Fruit fly (Drosophila melanogaster): Measurements from ENCODE around the gene sdt.

Gene sdt

DNA sequence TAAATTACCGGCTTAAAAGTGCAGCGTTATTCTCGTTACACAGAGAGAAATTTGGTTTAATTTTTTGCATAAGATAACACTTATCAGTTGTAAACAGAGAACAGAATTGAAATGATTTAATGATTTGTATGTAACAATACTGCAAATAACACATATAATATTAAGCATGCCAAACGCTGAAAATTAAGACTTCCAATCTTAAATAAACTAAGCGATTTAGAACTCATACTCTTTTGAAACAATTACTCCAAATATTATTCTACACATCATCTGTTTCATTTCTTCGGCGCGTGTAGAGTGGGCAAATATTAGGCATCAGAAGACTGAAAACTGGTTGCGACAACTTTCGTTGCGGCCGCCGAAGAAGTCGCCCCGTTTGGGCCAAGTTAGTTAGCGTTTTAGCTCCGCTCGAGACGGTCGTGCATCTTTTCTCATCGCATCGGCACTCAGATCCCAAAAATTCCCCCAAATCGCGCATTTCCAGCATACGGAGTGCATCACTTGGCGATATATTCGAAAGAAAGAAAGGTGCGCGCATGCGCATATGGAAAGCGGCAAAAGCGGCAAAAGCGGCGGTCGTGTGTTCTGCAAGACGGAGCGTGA is 74.0 kb downstream of the sdt start, which contains the start of gene CG1632 (continued):
- peak; percentile 80 for TF ChIP-seq CG6792 (GFP tag; optimal IDR thresholded peaks at IDR 0.05)
- TF ChIP-seq Smox (GFP tag; optimal IDR thresholded peaks at IDR 0.05): peak; percentile 87
- peak; percentile 72 for TF ChIP-seq CG34406 (GFP tag; optimal IDR thresholded peaks at IDR 0.05)
- peak; percentile 79 for TF ChIP-seq Ets96B (tag; optimal IDR thresholded peaks at IDR 0.05)
- peak; percentile 77 for TF ChIP-seq cyc (GFP tag; optimal IDR thresholded peaks at IDR 0.05)
- peak; percentile 25 for TF ChIP-seq CG11902 (GFP tag; optimal IDR thresholded peaks at IDR 0.05)
- TF ChIP-seq CG3919 (GFP tag; optimal IDR thresholded peaks at IDR 0.05): peak; percentile 83
- TF ChIP-seq CG6276 (GFP tag; optimal IDR thresholded peaks at IDR 0.05): peak; percentile 91
- peak; percentile 86 for TF ChIP-seq Sox14 (GFP tag; optimal IDR thresholded peaks at IDR 0.05)
- peak; percentile 84 for TF ChIP-seq OdsH (GFP tag; optimal IDR thresholded peaks at IDR 0.05)
- TF ChIP-seq CG3032 (tag; optimal IDR thresholded peaks at IDR 0.05): peak; percentile 83
- TF ChIP-seq CG9139 (GFP tag; optimal IDR thresholded peaks at IDR 0.05): peak; percentile 51
- TF ChIP-seq Hr38 (GFP tag; optimal IDR thresholded peaks at IDR 0.05): no peak
- TF ChIP-seq Sox102F (GFP tag; optimal IDR thresholded peaks at IDR 0.05): peak; percentile 88
- peak; percentile 83 for TF ChIP-seq Eip75B (GFP tag; optimal IDR thresholded peaks at IDR 0.05)
- TF ChIP-seq esn (GFP tag; optimal IDR thresholded peaks at IDR 0.05): peak; percentile 91
- peak; percentile 88 for TF ChIP-seq topi (GFP tag; optimal IDR thresholded peaks at IDR 0.05)
- TF ChIP-seq salr (GFP tag; optimal IDR thresholded peaks at IDR 0.05): peak; percentile 48 to 87
- peak; percentile 32 for TF ChIP-seq fd85E (GFP tag; optimal IDR thresholded peaks at IDR 0.05)
- peak; percentile 70 for TF ChIP-seq CG7368 (GFP tag; optimal IDR thresholded peaks at IDR 0.05)
- TF ChIP-seq svp (GFP tag): peak; percentile 94
- peak; percentile 62 to 76 for TF ChIP-seq ss (GFP tag; optimal IDR thresholded peaks at IDR 0.05)
- peak; percentile 90 for TF ChIP-seq Met (GFP tag; optimal IDR thresholded peaks at IDR 0.05)
- TF ChIP-seq net (GFP tag; optimal IDR thresholded peaks at IDR 0.05): peak; percentile 83
- peak; percentile 88 for TF ChIP-seq CG15336 (GFP tag; IDR thresholded peaks at IDR 0.05)
- TF ChIP-seq CG8119 (GFP tag; IDR thresholded peaks at IDR 0.05): peak; percentile 88
- 0 out of 2 replicates have a peak, but pooled peaks have one; percentile 36 for TF ChIP-seq CG11294 (GFP tag; IDR thresholded peaks at IDR 0.05)
- peak; percentile 83 for TF ChIP-seq dac (GFP tag; optimal IDR thresholded peaks at IDR 0.05)
- peak; percentile 91 for TF ChIP-seq CG32006 (GFP tag; optimal IDR thresholded peaks at IDR 0.05)
- TF ChIP-seq fkh (GFP tag; optimal IDR thresholded peaks at IDR 0.05): no peak
- TF ChIP-seq CG1621 (tag; optimal IDR thresholded peaks at IDR 0.05): peak; percentile 73
- peak; percentile 81 for TF ChIP-seq eg (GFP tag; IDR thresholded peaks at IDR 0.05)
- peak; percentile 61 for TF ChIP-seq Gug (GFP tag; IDR thresholded peaks at IDR 0.05)

DNA sequence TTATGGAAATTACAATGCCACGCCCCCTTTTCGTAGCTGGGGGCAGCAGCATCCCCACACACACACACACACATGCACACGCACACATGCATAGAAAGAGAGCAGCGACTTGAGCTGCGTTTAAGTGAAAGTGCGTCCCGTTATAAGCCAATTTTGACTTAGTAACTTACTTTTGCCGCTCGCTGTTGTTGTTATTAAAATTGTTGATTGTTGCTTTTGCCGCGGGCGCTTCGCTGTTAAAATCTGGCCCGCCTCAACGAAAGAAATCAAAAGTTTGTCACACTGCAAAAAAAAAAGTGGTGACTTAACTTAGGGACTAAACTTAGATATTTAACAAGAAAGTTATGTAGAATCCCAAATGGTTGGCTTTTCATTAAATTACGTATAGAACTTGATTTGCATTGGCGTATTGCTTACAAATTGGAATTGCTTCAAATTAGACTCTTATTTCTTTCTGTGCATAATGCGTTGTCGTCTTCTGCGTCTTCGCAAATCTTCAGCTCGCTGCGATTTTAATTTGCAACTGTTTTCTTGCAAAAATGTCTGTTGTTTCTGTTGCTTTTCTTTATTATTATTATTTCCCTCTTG is 76.5 kb downstream of the sdt start:
- TF ChIP-seq spab (GFP tag; optimal IDR thresholded peaks at IDR 0.05): no peak
- TF ChIP-seq CG8119 (GFP tag; IDR thresholded peaks at IDR 0.05): peak; percentile 79
- TF ChIP-seq CG31627 (GFP tag; optimal IDR thresholded peaks at IDR 0.05): peak; percentile 49
- no peak for TF ChIP-seq CG6854 (GFP tag; optimal IDR thresholded peaks at IDR 0.05)
- peak; percentile 84 for TF ChIP-seq eg (GFP tag; IDR thresholded peaks at IDR 0.05)
- peak; percentile 70 for TF ChIP-seq Hr4 (GFP tag; optimal IDR thresholded peaks at IDR 0.05)
- no peak for TF ChIP-seq fkh (GFP tag; optimal IDR thresholded peaks at IDR 0.05)
- TF ChIP-seq esn (GFP tag; optimal IDR thresholded peaks at IDR 0.05): peak; percentile 64
- peak; percentile 71 for TF ChIP-seq CG34406 (GFP tag; optimal IDR thresholded peaks at IDR 0.05)
- peak; percentile 36 for TF ChIP-seq Smox (GFP tag; optimal IDR thresholded peaks at IDR 0.05)
- TF ChIP-seq svp (GFP tag): peak; percentile 77
- no peak for TF ChIP-seq CG16779 (tag; optimal IDR thresholded peaks at IDR 0.05)
- TF ChIP-seq CG32006 (GFP tag; optimal IDR thresholded peaks at IDR 0.05): peak; percentile 65
- TF ChIP-seq CG6792 (GFP tag; optimal IDR thresholded peaks at IDR 0.05): peak; percentile 68
- no peak for TF ChIP-seq fd59A (GFP tag; optimal IDR thresholded peaks at IDR 0.05)
- TF ChIP-seq Ets96B (tag; optimal IDR thresholded peaks at IDR 0.05): no peak
- peak; percentile 27 for TF ChIP-seq cyc (GFP tag; optimal IDR thresholded peaks at IDR 0.05)
- peak; percentile 47 for TF ChIP-seq OdsH (GFP tag; optimal IDR thresholded peaks at IDR 0.05)
- TF ChIP-seq CG8319 (GFP tag; optimal IDR thresholded peaks at IDR 0.05): peak; percentile 3
- peak; percentile 7 for TF ChIP-seq CG11902 (GFP tag; optimal IDR thresholded peaks at IDR 0.05)
- no peak for TF ChIP-seq Hr38 (GFP tag; optimal IDR thresholded peaks at IDR 0.05)
- peak; percentile 69 for TF ChIP-seq Blimp-1 (GFP tag; optimal IDR thresholded peaks at IDR 0.05)
- TF ChIP-seq CG11762 (GFP tag; optimal IDR thresholded peaks at IDR 0.05; ENCODE audit: insufficient read depth): peak; percentile 14
- TF ChIP-seq Ets21C (GFP tag; optimal IDR thresholded peaks at IDR 0.05): no peak
- no peak for TF ChIP-seq Eip93F (GFP tag; optimal IDR thresholded peaks at IDR 0.05)
- peak; percentile 68 for TF ChIP-seq pdm3 (GFP tag; optimal IDR thresholded peaks at IDR 0.05)
- peak; percentile 42 for TF ChIP-seq CG8632 (GFP tag; optimal IDR thresholded peaks at IDR 0.05)
- TF ChIP-seq Sox14 (GFP tag; optimal IDR thresholded peaks at IDR 0.05): peak; percentile 33
- peak; percentile 53 for TF ChIP-seq Sox102F (GFP tag; optimal IDR thresholded peaks at IDR 0.05)
- peak; percentile 38 for TF ChIP-seq Sox15 (GFP tag; optimal IDR thresholded peaks at IDR 0.05)
